Worm (Caenorhabditis elegans): ENCODE measurements around the gene C10E2.1.

The C10E2.1 gene

DNA sequence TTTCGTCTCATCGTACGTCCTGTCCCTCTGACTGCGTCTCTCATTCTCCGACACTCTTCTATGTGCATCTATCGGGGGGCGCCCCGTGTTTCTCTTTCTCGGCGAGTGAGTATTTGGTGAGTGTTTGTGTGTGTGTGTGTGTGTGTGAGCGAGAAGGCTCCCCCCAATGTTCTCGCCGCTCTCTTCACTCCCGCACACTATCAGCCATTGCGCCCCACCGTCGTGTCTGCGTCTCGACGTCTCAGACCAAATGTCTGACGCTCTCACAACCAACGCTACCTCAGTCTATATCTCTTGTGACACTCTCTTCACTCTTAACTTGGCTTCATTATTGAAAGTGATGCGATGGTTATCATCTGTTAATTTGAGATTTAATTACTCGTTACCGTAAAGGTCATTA lies 35.8 kb upstream of the C10E2.1 start (continued):
- TF ChIP-seq ceh-100 (GFP tag; IDR thresholded peaks at IDR 0.05) (no peak), rpc-1 (optimal IDR thresholded peaks at IDR 0.05) (no peak), rpc-1 (tag; optimal IDR thresholded peaks at IDR 0.05) (no peak), Y53G8AR.9 (GFP tag; conservative IDR thresholded peaks at IDR 0.05) (0 out of 2 replicates have a peak, but pooled peaks have one; percentile 63), madf-8 (GFP tag; conservative IDR thresholded peaks at IDR 0.05) (no peak), hlh-26 (GFP tag; conservative IDR thresholded peaks at IDR 0.05) (no peak), mel-28 (tag; optimal IDR thresholded peaks at IDR 0.05; ENCODE audit: borderline replicate concordance) (no peak), D2030.7 (GFP tag; IDR thresholded peaks at IDR 0.05) (no peak), K11D2.4 (GFP tag; IDR thresholded peaks at IDR 0.05) (peak; percentile 82), nhr-179 (tag; optimal IDR thresholded peaks at IDR 0.05) (no peak), F22D6.2 (tag; optimal IDR thresholded peaks at IDR 0.05) (peak; percentile 31), attf-5 (GFP tag; optimal IDR thresholded peaks at IDR 0.05) (peak; percentile 85), ccch-3 (GFP tag; optimal IDR thresholded peaks at IDR 0.05) (no peak), T07F8.4 (tag; optimal IDR thresholded peaks at IDR 0.05) (no peak), F39B2.1 (GFP tag; IDR thresholded peaks at IDR 0.05) (no peak), lin-54 (GFP tag; optimal IDR thresholded peaks at IDR 0.05) (peak; percentile 57), F55B11.4 (tag; optimal IDR thresholded peaks at IDR 0.05; ENCODE audit: borderline replicate concordance, insufficient read depth) (no peak), attf-3 (GFP tag; conservative IDR thresholded peaks at IDR 0.05) (peak; percentile 35), ceh-58 (GFP tag; IDR thresholded peaks at IDR 0.05) (no peak), F37B4.10 (GFP tag; IDR thresholded peaks at IDR 0.05) (0 out of 2 replicates have a peak, but pooled peaks have one; percentile 37), die-1 (tag; optimal IDR thresholded peaks at IDR 0.05) (peak; percentile 65), dpff-1 (tag; optimal IDR thresholded peaks at IDR 0.05) (no peak), T26A5.8 (tag; optimal IDR thresholded peaks at IDR 0.05) (no peak), Y56A3A.18 (GFP tag; IDR thresholded peaks at IDR 0.05) (no peak), pha-4 (tag; optimal IDR thresholded peaks at IDR 0.05) (no peak), ztf-26 (tag; optimal IDR thresholded peaks at IDR 0.05) (peak; percentile 92), unc-62 (GFP tag; optimal IDR thresholded peaks at IDR 0.05) (no peak), nfyb-1 (GFP tag; IDR thresholded peaks at IDR 0.05) (peak; percentile 83), hmg-20 (GFP tag; IDR thresholded peaks at IDR 0.05) (no peak), mcd-1 (GFP tag; IDR thresholded peaks at IDR 0.05) (peak; percentile 74), cebp-1 (GFP tag; IDR thresholded peaks at IDR 0.05) (peak; percentile 67), cebp-1 (tag; optimal IDR thresholded peaks at IDR 0.05) (peak; percentile 89), lsl-1 (GFP tag; optimal IDR thresholded peaks at IDR 0.05) (no peak), ama-1 (optimal IDR thresholded peaks at IDR 0.05) (no peak), ama-1 (GFP tag; optimal IDR thresholded peaks at IDR 0.05) (no peak), madf-6 (GFP tag; IDR thresholded peaks at IDR 0.05) (no peak), bed-2 (GFP tag; IDR thresholded peaks at IDR 0.05) (peak; percentile 47; the same call in 1 of the 2 replicates), ets-4 (GFP tag; optimal IDR thresholded peaks at IDR 0.05) (peak; percentile 45), hlh-12 (tag; optimal IDR thresholded peaks at IDR 0.05) (no peak), ceh-91 (GFP tag; IDR thresholded peaks at IDR 0.05) (no peak; the same call in 1 of the 2 replicates), lsy-27 (tag; optimal IDR thresholded peaks at IDR 0.05; ENCODE audit: borderline replicate concordance, insufficient read depth) (no peak), Y79H2A.3 (GFP tag; conservative IDR thresholded peaks at IDR 0.05) (0 out of 2 replicates have a peak, but pooled peaks have one; percentile 28), nfya-1 (tag; optimal IDR thresholded peaks at IDR 0.05; ENCODE audit: borderline replicate concordance, insufficient read depth) (no peak), ceh-27 (GFP tag; optimal IDR thresholded peaks at IDR 0.05) (peak; percentile 92), zim-3 (tag; optimal IDR thresholded peaks at IDR 0.05) (no peak), ztf-25 (GFP tag; IDR thresholded peaks at IDR 0.05) (no peak), B0261.1 (tag; optimal IDR thresholded peaks at IDR 0.05) (peak; percentile 5), chd-7 (tag; optimal IDR thresholded peaks at IDR 0.05) (peak; percentile 91), zfh-2 (GFP tag; conservative IDR thresholded peaks at IDR 0.05) (peak; percentile 97), aptf-3 (GFP tag; IDR thresholded peaks at IDR 0.05) (no peak)
